Worm (Caenorhabditis elegans) whole organism, L2 larva: ENCODE measurements around the gene ZK354.8.

Source experiments
- C34F6.9 ChIP-seq: fragments of 150-350 bp; optimal IDR thresholded peaks from 2 replicates; lab custom pipeline; 2014; ENCODE audit warnings: missing biosample characterization, missing genetic modification characterization
- F13H6.1 ChIP-seq: sonication (generic microtip); optimal IDR thresholded peaks from 2 replicates; lab custom pipeline; 2016; ENCODE audit warnings: missing genetic modification characterization, missing compliant biosample characterization
- Y55F3AM.14 ChIP-seq: fragments of 200-800 bp; sonication (Bioruptor generic); optimal IDR thresholded peaks from 2 replicates; lab custom pipeline; 2018; ENCODE audit warnings: mild to moderate bottlenecking, missing genetic modification characterization, missing compliant biosample characterization
- ZK546.5 ChIP-seq: sonication (generic microtip); optimal IDR thresholded peaks from 2 replicates; lab custom pipeline; 2017; ENCODE audit warnings: missing biosample characterization, missing genetic modification characterization
- aly-2 ChIP-seq: fragments of 150-350 bp; optimal IDR thresholded peaks from 2 replicates; lab custom pipeline; 2014; ENCODE audit warnings: missing biosample characterization, missing genetic modification characterization
- crh-2 ChIP-seq: sonication (generic microtip); optimal IDR thresholded peaks from 2 replicates; lab custom pipeline; 2017; ENCODE audit warnings: missing biosample characterization, missing genetic modification characterization
- dmd-4 ChIP-seq: sonication (generic microtip); optimal IDR thresholded peaks from 2 replicates; lab custom pipeline; 2017; ENCODE audit warnings: missing biosample characterization, missing genetic modification characterization
- elt-3 ChIP-seq: sonication (generic microtip); optimal IDR thresholded peaks from 2 replicates; lab custom pipeline; 2017; ENCODE audit warnings: missing biosample characterization, missing genetic modification characterization
- fos-1 ChIP-seq: fragments of 150-350 bp; optimal IDR thresholded peaks from 2 replicates; lab custom pipeline; 2014; ENCODE audit warnings: missing biosample characterization, missing genetic modification characterization
- gmeb-1 ChIP-seq: fragments of 150-350 bp; optimal IDR thresholded peaks from 2 replicates; lab custom pipeline; 2014; ENCODE audit warnings: missing biosample characterization, missing genetic modification characterization
- lin-11 ChIP-seq: fragments of 150-350 bp; sonication (generic microtip); optimal IDR thresholded peaks from 2 replicates; lab custom pipeline; 2014; ENCODE audit warnings: missing biosample characterization, missing genetic modification characterization, inconsistent platforms, mixed read lengths
- lin-13 ChIP-seq: fragments of 150-350 bp; optimal IDR thresholded peaks from 2 replicates; lab custom pipeline; 2014; ENCODE audit warnings: missing biosample characterization, missing genetic modification reagents, missing genetic modification characterization
- lin-39 ChIP-seq: fragments of 150-350 bp; optimal IDR thresholded peaks from 2 replicates; lab custom pipeline; 2014; ENCODE audit warnings: missing biosample characterization, missing genetic modification reagents, missing genetic modification characterization
- lsy-2 ChIP-seq, 2 experiments: fragments of 150-350 bp in 1 of 2; sonication (generic microtip) in 1 of 2; optimal IDR thresholded peaks; 2 replicates each; lab custom pipeline; 2014 to 2017; ENCODE audit warnings: missing biosample characterization in 2 of 2, missing genetic modification characterization in 2 of 2
- mab-5 ChIP-seq: fragments of 150-350 bp; optimal IDR thresholded peaks from 2 replicates; lab custom pipeline; 2014; ENCODE audit warnings: missing biosample characterization, missing genetic modification characterization
- nhr-10 ChIP-seq: sonication (generic microtip); optimal IDR thresholded peaks from 2 replicates; lab custom pipeline; 2017; ENCODE audit warnings: missing biosample characterization, missing genetic modification characterization
- nhr-11 ChIP-seq: fragments of 150-350 bp; optimal IDR thresholded peaks from 2 replicates; lab custom pipeline; 2014; ENCODE audit warnings: missing biosample characterization, missing genetic modification characterization
- nhr-21 ChIP-seq: fragments of 150-350 bp; optimal IDR thresholded peaks from 2 replicates; lab custom pipeline; 2014; ENCODE audit warnings: missing biosample characterization, missing genetic modification characterization
- nhr-23 ChIP-seq: fragments of 150-350 bp; optimal IDR thresholded peaks from 2 replicates; lab custom pipeline; 2014; ENCODE audit warnings: missing biosample characterization, missing genetic modification reagents, missing genetic modification characterization
- nhr-237 ChIP-seq: fragments of 150-350 bp; optimal IDR thresholded peaks from 2 replicates; lab custom pipeline; 2014; ENCODE audit warnings: missing biosample characterization, missing genetic modification characterization
- nhr-77 ChIP-seq: fragments of 150-350 bp; optimal IDR thresholded peaks from 2 replicates; lab custom pipeline; 2014; ENCODE audit warnings: missing biosample characterization, missing genetic modification characterization
- sem-4 ChIP-seq: fragments of 150-350 bp; optimal IDR thresholded peaks from 2 replicates; lab custom pipeline; 2014; ENCODE audit warnings: missing biosample characterization, missing genetic modification reagents, missing genetic modification characterization
- skn-1 ChIP-seq: sonication (generic microtip); optimal IDR thresholded peaks from 2 replicates; lab custom pipeline; 2017; ENCODE audit warnings: missing biosample characterization, missing genetic modification characterization
- sma-3 ChIP-seq: sonication (generic microtip); optimal IDR thresholded peaks from 2 replicates; lab custom pipeline; 2016; ENCODE audit warnings: missing genetic modification reagents, missing genetic modification characterization, missing compliant biosample characterization
- sma-9 ChIP-seq, 2 experiments: fragments of 150-350 bp in 1 of 2; sonication (generic microtip) in 1 of 2; optimal IDR thresholded peaks; 2 replicates each; lab custom pipeline; 2014 to 2016; ENCODE audit warnings: missing genetic modification characterization in 2 of 2, mild to moderate bottlenecking in 1 of 2, missing biosample characterization in 1 of 2, missing compliant biosample characterization in 1 of 2, missing genetic modification reagents in 1 of 2, moderate library complexity in 1 of 2
- snpc-4 ChIP-seq: fragments of 150-350 bp; optimal IDR thresholded peaks from 2 replicates; lab custom pipeline; 2014; ENCODE audit warnings: missing biosample characterization, missing genetic modification characterization
- unc-55 ChIP-seq: fragments of 150-350 bp; sonication (generic microtip); optimal IDR thresholded peaks from 3 replicates; lab custom pipeline; 2014; ENCODE audit warnings: missing biosample characterization, missing genetic modification reagents, missing genetic modification characterization
- unc-62 ChIP-seq: fragments of 150-350 bp; optimal IDR thresholded peaks from 2 replicates; lab custom pipeline; 2014; ENCODE audit warnings: missing biosample characterization, missing genetic modification reagents, missing genetic modification characterization
- zag-1 ChIP-seq: fragments of 150-350 bp; optimal IDR thresholded peaks from 2 replicates; lab custom pipeline; 2014; ENCODE audit warnings: missing biosample characterization, missing genetic modification characterization
- ztf-11 ChIP-seq: sonication (generic microtip); optimal IDR thresholded peaks from 2 replicates; lab custom pipeline; 2017; ENCODE audit warnings: missing biosample characterization, missing genetic modification characterization

The ZK354.8 gene

DNA sequence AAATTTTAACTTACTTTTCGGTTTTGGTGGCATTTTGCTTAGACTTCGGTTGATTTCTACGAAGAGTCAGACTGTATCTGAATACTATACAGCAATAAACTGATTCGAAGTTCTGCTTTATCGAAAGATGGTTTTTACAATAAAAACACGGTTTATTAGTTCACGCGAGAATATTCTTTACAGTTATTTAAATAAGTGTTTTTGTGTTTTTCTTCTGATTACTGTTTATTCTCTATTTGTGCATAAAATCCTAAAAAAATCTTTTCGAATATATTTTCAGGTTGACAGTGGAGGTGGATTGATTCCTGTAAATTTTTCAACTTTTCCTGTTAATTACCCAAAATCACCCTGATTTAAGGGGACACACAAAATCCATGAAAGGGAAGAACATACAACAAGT is at the start of gene ZK354.8:
Gene ZK354.8, minus strand, starts transcription at position 101 of the 400 bp plus-strand sequence.
- no peak for TF ChIP-seq aly-2 (tag; lab: Kevin White, UChicago)
- TF ChIP-seq nhr-23 (tag; lab: Kevin White, UChicago) = no peak
- no peak for TF ChIP-seq nhr-237 (tag; lab: Kevin White, UChicago)
- TF ChIP-seq sma-3 = no peak

DNA sequence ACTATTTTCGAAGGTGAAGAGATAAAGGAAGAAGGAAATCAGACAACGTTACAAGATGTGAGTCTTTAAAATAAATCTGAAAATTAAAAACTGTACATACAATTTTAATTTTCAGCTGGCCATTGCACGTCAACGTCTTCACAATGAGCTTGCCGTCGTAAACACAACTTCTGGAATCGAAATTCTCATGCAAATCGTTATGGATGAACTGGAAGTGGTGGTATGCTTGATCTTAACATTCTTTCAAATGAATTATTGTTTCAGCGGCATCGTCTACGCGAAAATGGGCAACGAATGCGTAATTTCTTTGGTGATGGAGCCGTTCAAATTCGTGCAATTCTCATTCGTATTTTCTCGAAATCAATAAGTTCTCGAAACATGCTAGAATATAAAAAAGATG is 48.6 kb upstream of the ZK354.8 start:
- TF ChIP-seq nhr-10 (tag; lab: Kevin White, UChicago) (no peak), elt-3 (no peak), nhr-77 (no peak), sem-4 (tag; lab: Kevin White, UChicago) (no peak), ZK546.5 (tag; lab: Kevin White, UChicago) (no peak), fos-1 (tag; lab: Kevin White, UChicago) (no peak), nhr-11 (tag; lab: Kevin White, UChicago) (no peak), sma-3 (no peak), zag-1 (no peak), F13H6.1 (tag; lab: Kevin White, UChicago) (no peak), snpc-4 (tag; lab: Kevin White, UChicago) (no peak), C34F6.9 (tag; lab: Kevin White, UChicago) (no peak)

DNA sequence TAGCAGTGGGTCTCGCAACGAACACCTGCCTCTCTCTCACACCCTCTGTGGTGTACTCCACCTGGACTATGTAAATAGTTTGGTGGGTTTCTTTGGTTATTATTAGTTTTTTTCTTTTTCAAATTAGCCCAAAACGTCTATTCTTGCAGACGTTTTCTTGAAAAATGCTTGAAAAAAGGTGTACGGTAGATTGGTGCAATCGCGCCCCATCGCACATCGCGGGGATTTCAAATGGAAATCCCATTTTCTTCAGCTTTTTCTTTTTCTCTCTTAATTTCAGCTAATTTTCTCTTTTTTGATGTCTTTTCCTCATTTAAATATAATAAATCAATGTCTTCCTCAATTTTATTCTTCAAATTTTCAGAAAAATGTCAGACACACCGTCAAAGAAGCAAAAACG is 48.2 kb upstream of the ZK354.8 start, which contains the start of gene Y4C6B.1:
Gene Y4C6B.1, plus strand, starts transcription at position 365 of the 400 bp plus-strand sequence.
- TF ChIP-seq lsy-2 (tag; optimal IDR thresholded peaks at IDR 0.05; lab: Kevin White, UChicago) (peak in 1 of 2 experiments; percentile 87), elt-3 (no peak), unc-55 (GFP tag; lab: Kevin White, UChicago) (peak; percentile 16)

DNA sequence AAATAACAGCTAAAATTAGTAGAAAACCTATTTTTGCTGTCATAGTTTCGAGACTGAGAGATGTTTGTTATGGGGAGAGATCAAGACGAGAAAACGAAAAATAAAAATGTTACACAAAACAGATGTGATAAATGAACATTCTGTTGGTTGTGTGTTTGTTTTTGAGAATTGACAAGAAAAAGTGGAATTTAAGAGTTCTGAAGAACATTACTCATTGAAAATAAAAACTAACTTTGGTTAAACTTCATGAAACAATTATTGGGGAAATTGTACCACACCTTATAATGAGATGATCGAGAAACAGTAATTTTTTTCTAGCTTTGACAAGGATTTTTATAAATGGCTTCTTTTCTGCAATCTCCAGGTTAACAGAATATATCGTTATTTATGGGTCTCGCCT is 47.4 kb upstream of the ZK354.8 start, which contains the start of gene Y4C6B.7:
Gene Y4C6B.7, minus strand, starts transcription at position 101 of the 400 bp plus-strand sequence.
- no peak for TF ChIP-seq mab-5
- no peak for TF ChIP-seq gmeb-1 (tag; lab: Kevin White, UChicago)
- no peak for TF ChIP-seq unc-62 (GFP tag; lab: Kevin White, UChicago)
- no peak for TF ChIP-seq elt-3
- no peak for TF ChIP-seq dmd-4 (tag; lab: Kevin White, UChicago)
- no peak for TF ChIP-seq lin-39 (tag; lab: Kevin White, UChicago)
- TF ChIP-seq skn-1 = no peak
- TF ChIP-seq ZK546.5 (tag; lab: Kevin White, UChicago) = no peak

DNA sequence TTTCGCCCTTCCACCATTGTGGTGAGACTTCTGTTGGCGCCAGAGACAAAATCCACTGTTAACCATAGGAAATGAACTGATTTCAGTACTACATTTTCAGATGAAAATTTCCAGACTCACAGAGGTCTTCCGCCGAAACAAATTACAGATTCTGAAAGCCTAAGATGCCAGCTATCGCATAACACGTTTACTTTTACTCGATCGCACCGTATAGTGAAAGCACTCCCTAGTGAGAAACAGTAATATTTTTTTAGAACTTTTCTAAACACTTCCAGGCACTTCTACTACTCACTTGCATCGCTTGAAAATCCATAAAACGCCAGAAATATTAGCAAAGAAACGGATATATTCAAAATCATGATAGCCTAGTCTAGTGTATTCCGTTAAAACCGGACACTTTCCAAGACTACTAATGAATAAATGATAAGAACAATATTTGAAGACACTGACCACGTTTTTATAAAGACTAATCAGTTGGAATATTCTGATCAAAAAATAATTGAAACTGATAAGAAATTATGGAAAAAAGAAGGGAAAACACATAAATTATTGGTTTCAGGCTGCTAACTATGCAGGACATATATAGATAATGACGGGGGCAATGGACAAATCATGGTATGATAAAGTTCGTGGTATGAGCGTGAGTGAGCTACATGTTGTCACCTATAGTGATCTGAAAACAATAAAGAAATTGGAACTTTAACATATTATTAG is 44.7 kb upstream of the ZK354.8 start, which contains the start of gene gba-4:
Gene gba-4, minus strand, starts transcription at position 418 of the 714 bp plus-strand sequence.
- TF ChIP-seq fos-1 (tag; lab: Kevin White, UChicago) = peak; percentile 68
- TF ChIP-seq, all 48 proteins: peak for 1; not testable (repeated sequence) for 47

DNA sequence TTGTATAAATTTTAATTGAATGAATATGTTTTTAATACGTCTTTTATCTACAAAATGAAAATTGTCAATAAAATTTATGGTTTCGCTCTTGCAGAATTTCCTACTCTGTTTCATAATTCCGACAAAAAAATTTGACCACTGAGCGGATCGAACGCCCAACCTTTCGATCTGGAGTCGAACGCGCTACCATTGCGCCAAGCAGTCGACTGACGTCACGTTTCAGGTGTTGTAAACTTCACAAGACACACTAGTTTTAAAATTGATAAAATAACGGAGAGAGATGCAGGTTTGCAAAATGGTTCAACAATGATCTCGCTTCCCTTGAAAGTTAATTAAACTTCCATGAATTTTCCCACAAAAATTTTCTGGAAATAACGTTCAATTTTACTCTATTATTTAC is 38.2 kb upstream of the ZK354.8 start:
- TF ChIP-seq sma-3 (peak; percentile 60), fos-1 (tag; lab: Kevin White, UChicago) (peak; percentile 13), nhr-21 (tag; lab: Kevin White, UChicago) (no peak), Y55F3AM.14 (GFP tag; lab: Kevin White, UChicago) (no peak), lin-11 (no peak), sma-9 (GFP tag; optimal IDR thresholded peaks at IDR 0.05; lab: Kevin White, UChicago) (no peak), sma-9 (tag; optimal IDR thresholded peaks at IDR 0.05; lab: Kevin White, UChicago) (no peak), crh-2 (tag; lab: Kevin White, UChicago) (peak; percentile 48), gmeb-1 (tag; lab: Kevin White, UChicago) (no peak), lin-13 (GFP tag; lab: Kevin White, UChicago) (peak; percentile 24), skn-1 (no peak), ztf-11 (tag; lab: Kevin White, UChicago) (no peak)
- TF ChIP-seq, all 48 proteins: peak for 4
